Worm (Caenorhabditis elegans): ENCODE data around the gene K11D12.8.

K11D12.8 gene

DNA sequence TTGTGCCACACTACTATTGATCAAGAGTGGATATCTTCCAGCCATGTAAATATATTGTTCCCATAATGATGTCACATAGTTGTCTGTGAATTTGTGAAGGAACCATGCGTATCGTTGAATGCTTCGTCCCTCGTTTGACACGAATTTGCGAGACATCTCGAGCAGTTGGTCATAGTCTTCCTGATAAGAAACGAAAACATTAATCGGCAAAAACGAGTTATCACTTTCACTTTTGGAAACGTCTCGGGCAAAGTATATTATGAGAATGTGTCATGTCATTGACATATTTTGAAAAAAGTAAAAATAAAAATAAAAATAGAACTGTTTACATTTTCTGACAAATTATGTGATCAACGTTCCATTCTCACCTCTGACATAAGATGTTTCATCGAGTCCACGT, 14.4 kb downstream of the K11D12.8 start:
- no peak for TF ChIP-seq ceh-13 (GFP tag; optimal IDR thresholded peaks at IDR 0.05)
- TF ChIP-seq B0310.2 (tag; optimal IDR thresholded peaks at IDR 0.05) = no peak
- TF ChIP-seq flt-1 (GFP tag; IDR thresholded peaks at IDR 0.05) = no peak
- no peak for TF ChIP-seq F13C5.2 (tag; optimal IDR thresholded peaks at IDR 0.05)
- TF ChIP-seq hmbx-1 (tag; optimal IDR thresholded peaks at IDR 0.05) = no peak
- no peak for TF ChIP-seq pes-1 (GFP tag; IDR thresholded peaks at IDR 0.05)
- no peak for TF ChIP-seq ama-1 (optimal IDR thresholded peaks at IDR 0.05)
- TF ChIP-seq tbx-11 (GFP tag; IDR thresholded peaks at IDR 0.05) = no peak
- no peak for TF ChIP-seq scrt-1 (GFP tag; IDR thresholded peaks at IDR 0.05)
- no peak for TF ChIP-seq hmg-4 (GFP tag; optimal IDR thresholded peaks at IDR 0.05)
- no peak for TF ChIP-seq hnd-1 (tag; optimal IDR thresholded peaks at IDR 0.05)

DNA sequence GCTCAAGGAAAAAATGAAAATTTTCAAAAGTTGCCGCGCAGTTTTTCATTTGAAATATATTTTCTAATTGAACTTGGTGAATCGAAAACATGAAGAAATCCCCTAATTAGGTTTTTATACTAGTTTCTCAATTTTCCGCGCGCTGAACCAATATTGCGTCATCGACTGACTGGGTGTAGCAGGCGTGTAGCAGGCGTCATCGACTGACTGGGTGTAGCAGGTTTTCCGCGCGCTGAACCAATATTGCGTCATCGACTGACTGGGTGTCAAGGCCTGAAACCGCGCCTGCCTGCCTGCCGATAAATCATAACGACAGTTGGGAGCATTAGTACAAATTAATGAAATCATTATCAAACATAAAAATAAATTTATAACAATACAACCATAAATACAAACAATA, 17.4 kb downstream of the K11D12.8 start:
- peak; percentile 37 for TF ChIP-seq hmg-4 (GFP tag; optimal IDR thresholded peaks at IDR 0.05)
- no peak for TF ChIP-seq ets-7 (tag; optimal IDR thresholded peaks at IDR 0.05)

DNA sequence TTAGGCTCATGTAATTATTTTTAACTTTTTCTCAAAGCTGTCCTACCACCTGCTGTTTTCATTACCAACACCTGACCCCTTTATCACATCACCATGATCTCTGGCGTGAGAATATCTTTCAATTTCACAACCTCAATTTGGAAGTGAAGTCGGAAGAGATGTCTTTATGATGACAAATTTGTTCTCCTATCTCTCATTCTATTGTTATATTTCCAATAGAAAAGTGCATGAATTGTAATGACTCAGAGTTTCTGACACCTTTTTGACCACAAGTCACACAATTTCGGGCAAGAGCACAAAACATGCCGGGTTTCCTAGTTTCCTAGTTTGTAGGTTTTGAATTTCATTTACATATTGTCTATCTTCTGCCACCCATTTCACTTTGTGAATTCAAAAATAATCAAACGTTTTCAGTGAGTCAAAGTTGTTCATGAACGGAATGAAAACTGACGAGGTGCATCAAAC, 22.0 kb downstream of the K11D12.8 start, which contains the start of gene srr-4:
Gene srr-4 (plus strand): TSS at position 415 of the 465 bp plus-strand sequence.
- TF ChIP-seq hmg-4 (GFP tag; optimal IDR thresholded peaks at IDR 0.05) = no peak
- TF ChIP-seq ets-7 (tag; optimal IDR thresholded peaks at IDR 0.05) = no peak
- TF ChIP-seq F13C5.2 (tag; optimal IDR thresholded peaks at IDR 0.05) = no peak
- no peak for TF ChIP-seq flt-1 (GFP tag; IDR thresholded peaks at IDR 0.05)
- no peak for TF ChIP-seq ceh-13 (GFP tag; optimal IDR thresholded peaks at IDR 0.05)
- no peak for TF ChIP-seq pes-1 (GFP tag; IDR thresholded peaks at IDR 0.05)
- TF ChIP-seq ceh-36 (tag; optimal IDR thresholded peaks at IDR 0.05) = no peak
- no peak for TF ChIP-seq tbx-11 (GFP tag; IDR thresholded peaks at IDR 0.05)
- TF ChIP-seq hnd-1 (tag; optimal IDR thresholded peaks at IDR 0.05) = no peak
- TF ChIP-seq tra-4 (tag; optimal IDR thresholded peaks at IDR 0.05) = no peak
- TF ChIP-seq aly-1 (tag; optimal IDR thresholded peaks at IDR 0.05) = no peak
- no peak for TF ChIP-seq sea-1 (GFP tag; conservative IDR thresholded peaks at IDR 0.05)
- no peak for TF ChIP-seq B0310.2 (tag; optimal IDR thresholded peaks at IDR 0.05)
- TF ChIP-seq ama-1 (optimal IDR thresholded peaks at IDR 0.05) = no peak

DNA sequence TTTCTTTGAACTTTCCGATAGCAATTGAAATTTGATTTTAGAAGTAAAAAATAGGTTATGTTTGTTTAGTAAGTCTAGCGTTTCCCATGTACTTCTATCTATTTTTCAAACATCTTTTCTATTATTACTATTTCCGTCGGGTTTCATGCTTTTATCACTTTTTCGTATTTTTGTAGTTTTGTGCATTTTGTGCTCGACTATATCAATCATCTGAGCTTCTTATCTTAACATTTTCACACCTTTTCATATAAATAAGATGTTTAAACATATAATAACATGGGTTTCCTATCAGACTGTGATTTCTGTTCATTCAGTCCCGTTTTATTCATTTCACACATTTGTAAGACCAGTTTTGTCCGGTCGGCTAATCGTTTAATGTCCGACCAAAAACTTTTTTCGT, 22.7 kb downstream of the K11D12.8 start:
- TF ChIP-seq flt-1 (GFP tag; IDR thresholded peaks at IDR 0.05) (no peak), B0310.2 (tag; optimal IDR thresholded peaks at IDR 0.05) (no peak), tbx-11 (GFP tag; IDR thresholded peaks at IDR 0.05) (no peak), sea-1 (GFP tag; conservative IDR thresholded peaks at IDR 0.05) (no peak)

DNA sequence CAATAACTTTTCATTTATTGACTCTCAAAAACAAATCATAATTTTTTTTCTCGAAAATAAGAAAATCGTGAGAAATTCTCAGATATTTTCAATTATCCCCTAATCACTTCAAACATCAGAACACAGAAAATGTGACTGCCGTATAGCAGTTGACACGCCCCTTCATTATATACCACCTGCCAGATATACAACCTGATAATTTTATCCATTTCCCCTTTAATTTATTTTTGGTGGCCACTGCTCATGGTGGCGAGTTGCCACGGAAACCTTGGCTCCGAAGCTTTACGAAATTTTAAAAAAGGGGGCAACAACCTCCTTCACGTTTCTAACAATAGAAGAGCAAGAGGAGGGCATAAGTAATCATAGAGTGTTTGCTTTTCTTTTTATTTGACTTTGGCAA, 24.1 kb downstream of the K11D12.8 start:
- no peak for TF ChIP-seq ceh-13 (GFP tag; optimal IDR thresholded peaks at IDR 0.05)
- TF ChIP-seq hnd-1 (tag; optimal IDR thresholded peaks at IDR 0.05) = no peak
- TF ChIP-seq sea-1 (GFP tag; conservative IDR thresholded peaks at IDR 0.05) = no peak
- TF ChIP-seq hmg-4 (GFP tag; optimal IDR thresholded peaks at IDR 0.05) = no peak
- TF ChIP-seq ama-1 (optimal IDR thresholded peaks at IDR 0.05) = no peak
- TF ChIP-seq tbx-37 (GFP tag; conservative IDR thresholded peaks at IDR 0.05) = no peak
- no peak for TF ChIP-seq tra-4 (tag; optimal IDR thresholded peaks at IDR 0.05)
- no peak for TF ChIP-seq ets-7 (tag; optimal IDR thresholded peaks at IDR 0.05)
- no peak for TF ChIP-seq ceh-36 (tag; optimal IDR thresholded peaks at IDR 0.05)
- TF ChIP-seq scrt-1 (GFP tag; IDR thresholded peaks at IDR 0.05) = no peak
- TF ChIP-seq aly-1 (tag; optimal IDR thresholded peaks at IDR 0.05) = no peak
- no peak for TF ChIP-seq pes-1 (GFP tag; IDR thresholded peaks at IDR 0.05)
- no peak for TF ChIP-seq F13C5.2 (tag; optimal IDR thresholded peaks at IDR 0.05)
- no peak for TF ChIP-seq flt-1 (GFP tag; IDR thresholded peaks at IDR 0.05)
- TF ChIP-seq B0310.2 (tag; optimal IDR thresholded peaks at IDR 0.05) = no peak
- no peak for TF ChIP-seq tbx-11 (GFP tag; IDR thresholded peaks at IDR 0.05)
- TF ChIP-seq hmbx-1 (tag; optimal IDR thresholded peaks at IDR 0.05) = no peak

DNA sequence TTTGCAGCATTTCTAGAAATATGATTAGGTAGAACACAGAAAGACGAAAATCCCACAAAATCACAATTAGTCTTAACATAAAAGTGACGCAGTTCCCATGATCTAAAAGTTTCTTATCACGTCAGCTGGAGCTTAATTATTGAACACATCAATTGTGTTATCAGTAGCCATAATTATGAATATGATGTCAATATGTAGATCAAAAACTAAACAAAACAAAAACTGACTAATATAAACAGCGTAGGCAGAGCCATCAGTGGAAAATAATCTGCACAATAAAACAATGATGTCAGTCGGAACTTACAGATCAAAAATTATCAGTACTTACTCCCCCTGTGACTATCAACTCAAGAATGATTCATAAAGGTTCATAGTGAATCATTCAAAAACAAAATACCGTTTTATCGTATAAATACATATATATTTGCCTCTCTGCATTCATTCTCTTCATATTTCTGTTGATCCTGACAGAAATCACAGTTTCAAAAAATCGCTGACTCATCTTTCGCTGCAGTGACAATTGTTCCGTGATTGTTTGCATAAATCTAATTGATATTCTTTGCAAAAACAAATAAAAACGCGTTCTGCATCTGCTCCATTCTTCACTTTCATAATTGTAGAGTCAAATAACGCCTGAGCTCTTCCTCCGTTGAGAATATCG, 28.5 kb downstream of the K11D12.8 start, which contains the start of gene srr-6:
Gene srr-6 (plus strand): TSS at position 611 of the 661 bp plus-strand sequence.
- TF ChIP-seq flt-1 (GFP tag; IDR thresholded peaks at IDR 0.05) = no peak
- no peak for TF ChIP-seq aly-1 (tag; optimal IDR thresholded peaks at IDR 0.05)
- TF ChIP-seq tbx-37 (GFP tag; conservative IDR thresholded peaks at IDR 0.05) = no peak
- no peak for TF ChIP-seq ama-1 (optimal IDR thresholded peaks at IDR 0.05)
- TF ChIP-seq scrt-1 (GFP tag; IDR thresholded peaks at IDR 0.05) = no peak
- TF ChIP-seq hnd-1 (tag; optimal IDR thresholded peaks at IDR 0.05) = no peak
- TF ChIP-seq hmg-4 (GFP tag; optimal IDR thresholded peaks at IDR 0.05) = no peak
- TF ChIP-seq F13C5.2 (tag; optimal IDR thresholded peaks at IDR 0.05) = no peak
- no peak for TF ChIP-seq tra-4 (tag; optimal IDR thresholded peaks at IDR 0.05)
- TF ChIP-seq tbx-11 (GFP tag; IDR thresholded peaks at IDR 0.05) = no peak
- no peak for TF ChIP-seq ceh-13 (GFP tag; optimal IDR thresholded peaks at IDR 0.05)
- TF ChIP-seq pes-1 (GFP tag; IDR thresholded peaks at IDR 0.05) = no peak
- TF ChIP-seq B0310.2 (tag; optimal IDR thresholded peaks at IDR 0.05) = no peak
- TF ChIP-seq ceh-36 (tag; optimal IDR thresholded peaks at IDR 0.05) = no peak
- TF ChIP-seq sea-1 (GFP tag; conservative IDR thresholded peaks at IDR 0.05) = no peak
- no peak for TF ChIP-seq hmbx-1 (tag; optimal IDR thresholded peaks at IDR 0.05)
- TF ChIP-seq ets-7 (tag; optimal IDR thresholded peaks at IDR 0.05) = no peak

DNA sequence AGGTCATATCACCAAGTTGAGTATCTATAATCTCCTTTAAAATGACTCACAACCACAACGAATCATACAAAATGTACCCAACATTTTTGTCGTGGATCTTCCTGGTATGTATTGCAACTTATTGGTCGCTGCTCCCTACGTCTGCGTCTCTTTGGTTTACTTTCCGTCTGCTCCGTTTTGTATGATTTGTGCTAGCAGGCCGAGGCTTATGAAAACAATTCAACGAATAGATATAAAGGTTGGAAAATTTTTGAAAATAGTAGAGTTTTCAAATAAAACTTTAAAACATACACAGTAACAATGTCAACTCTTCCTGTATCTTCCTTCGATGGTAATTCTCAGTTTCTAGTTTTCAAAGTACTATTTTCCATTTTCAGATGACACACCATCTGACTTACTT, 39.4 kb downstream of the K11D12.8 start, which contains the start of gene srr-8:
Gene srr-8 (plus strand): TSS at position 301 of the 400 bp plus-strand sequence.
- TF ChIP-seq hmg-4 (GFP tag; optimal IDR thresholded peaks at IDR 0.05) (no peak), tbx-37 (GFP tag; conservative IDR thresholded peaks at IDR 0.05) (no peak)

DNA sequence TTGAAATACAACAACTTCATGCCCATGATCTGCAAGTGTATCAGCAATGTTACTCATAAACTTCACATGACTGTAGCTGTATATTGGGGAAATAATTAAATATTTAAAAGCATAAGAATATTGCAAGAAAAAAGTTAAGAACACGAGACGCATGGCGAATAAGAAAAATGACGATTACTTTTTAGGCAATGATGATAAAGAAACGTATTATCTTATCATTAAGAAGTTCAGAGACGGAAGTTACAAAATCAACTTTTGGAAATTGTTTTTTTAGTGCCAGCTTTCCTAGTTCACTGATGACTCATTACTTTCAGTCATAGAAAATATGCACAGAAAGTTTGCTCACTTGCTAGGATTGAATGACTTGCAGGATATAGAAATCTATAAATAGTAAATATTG, 40.4 kb downstream of the K11D12.8 start, which contains the start of gene ugt-7:
Gene ugt-7 (minus strand): TSS at position 161 of the 400 bp plus-strand sequence.
- TF ChIP-seq aly-1 (tag; optimal IDR thresholded peaks at IDR 0.05) (no peak), tra-4 (tag; optimal IDR thresholded peaks at IDR 0.05) (no peak), scrt-1 (GFP tag; IDR thresholded peaks at IDR 0.05) (no peak), hmg-4 (GFP tag; optimal IDR thresholded peaks at IDR 0.05) (no peak), flt-1 (GFP tag; IDR thresholded peaks at IDR 0.05) (no peak), hnd-1 (tag; optimal IDR thresholded peaks at IDR 0.05) (no peak), ceh-13 (GFP tag; optimal IDR thresholded peaks at IDR 0.05) (no peak), sea-1 (GFP tag; conservative IDR thresholded peaks at IDR 0.05) (no peak), B0310.2 (tag; optimal IDR thresholded peaks at IDR 0.05) (no peak), ets-7 (tag; optimal IDR thresholded peaks at IDR 0.05) (no peak), F13C5.2 (tag; optimal IDR thresholded peaks at IDR 0.05) (no peak), tbx-11 (GFP tag; IDR thresholded peaks at IDR 0.05) (no peak), ama-1 (optimal IDR thresholded peaks at IDR 0.05) (no peak), ceh-36 (tag; optimal IDR thresholded peaks at IDR 0.05) (no peak), tbx-37 (GFP tag; conservative IDR thresholded peaks at IDR 0.05) (no peak), pes-1 (GFP tag; IDR thresholded peaks at IDR 0.05) (no peak), hmbx-1 (tag; optimal IDR thresholded peaks at IDR 0.05) (no peak)

Data from whole organism, early embryonic.